Fruit fly (Drosophila melanogaster) whole organism, pupa: ENCODE results near the gene galectin.

Experiments
- CG10348 ChIP-seq: fragments of 200-800 bp; sonication (Bioruptor generic); IDR thresholded peaks from 2 replicates; pipeline ENCODE4 v1.3.6; 2022; ENCODE audit warnings: missing biosample characterization, missing genetic modification characterization
- CG12605 ChIP-seq: fragments of 200-800 bp; sonication (Bioruptor generic); IDR thresholded peaks from 2 replicates; pipeline ENCODE4 v1.3.6; 2022; ENCODE audit warnings: missing biosample characterization, missing genetic modification characterization
- CG13204 ChIP-seq: fragments of 200-800 bp; sonication (Bioruptor generic); optimal IDR thresholded peaks from 2 replicates; lab custom pipeline; 2018; ENCODE audit warnings: missing biosample characterization, mild to moderate bottlenecking, missing genetic modification characterization, moderate library complexity
- CG14655 ChIP-seq: fragments of 200-800 bp; sonication (Bioruptor generic); optimal IDR thresholded peaks from 3 replicates; lab custom pipeline; 2017; ENCODE audit warnings: mild to moderate bottlenecking, missing biosample characterization, missing genetic modification reagents, missing genetic modification characterization
- CG15710 ChIP-seq: fragments of 200-800 bp; sonication (Bioruptor generic); optimal IDR thresholded peaks from 2 replicates; lab custom pipeline; 2018; ENCODE audit warnings: missing biosample characterization, mild to moderate bottlenecking, missing genetic modification characterization, moderate library complexity
- CG17806 ChIP-seq: fragments of 200-800 bp; sonication (Bioruptor generic); optimal IDR thresholded peaks from 2 replicates; lab custom pipeline; 2018; ENCODE audit warnings: missing biosample characterization, mild to moderate bottlenecking, missing genetic modification characterization, moderate library complexity
- CG32121 ChIP-seq: fragments of 200-800 bp; sonication (Bioruptor generic); IDR thresholded peaks from 2 replicates; pipeline ENCODE4 v1.3.6; 2022; ENCODE audit warnings: missing biosample characterization, missing genetic modification characterization
- CG34367 ChIP-seq: fragments of 200-800 bp; sonication (Bioruptor generic); optimal IDR thresholded peaks from 2 replicates; lab custom pipeline; 2018; ENCODE audit warnings: missing biosample characterization, mild to moderate bottlenecking, missing genetic modification characterization
- CG4496 ChIP-seq: fragments of 200-800 bp; sonication (Bioruptor generic); IDR thresholded peaks from 3 replicates; pipeline ENCODE4 v1.3.6; 2022; ENCODE audit warnings: missing biosample characterization, missing genetic modification characterization
- CG8159 ChIP-seq: fragments of 200-800 bp; sonication (Bioruptor generic); optimal IDR thresholded peaks from 3 replicates; lab custom pipeline; 2018; ENCODE audit warnings: missing biosample characterization, mild to moderate bottlenecking, missing genetic modification characterization, moderate library complexity
- CG8301 ChIP-seq: fragments of 200-800 bp; sonication (Bioruptor generic); optimal IDR thresholded peaks from 2 replicates; lab custom pipeline; 2018; ENCODE audit warnings: missing biosample characterization, mild to moderate bottlenecking, missing genetic modification characterization
- CG9948 ChIP-seq: fragments of 200-800 bp; sonication (Bioruptor generic); optimal IDR thresholded peaks from 2 replicates; lab custom pipeline; 2018; ENCODE audit warnings: missing biosample characterization, mild to moderate bottlenecking, missing genetic modification characterization, moderate library complexity
- D1 ChIP-seq: fragments of 200-800 bp; sonication (Bioruptor generic); optimal IDR thresholded peaks from 2 replicates; lab custom pipeline; 2018; ENCODE audit warnings: missing biosample characterization, mild to moderate bottlenecking, missing genetic modification characterization, moderate library complexity
- EcR ChIP-seq: fragments of 200-800 bp; sonication (Bioruptor generic); optimal IDR thresholded peaks from 3 replicates; lab custom pipeline; 2019; ENCODE audit warnings: missing biosample characterization, missing genetic modification characterization, mild to moderate bottlenecking, moderate library complexity, missing genetic modification reagents
- Ets98B ChIP-seq: fragments of 200-800 bp; sonication (Bioruptor generic); IDR thresholded peaks from 2 replicates; pipeline ENCODE4 v1.3.6; 2022; ENCODE audit warnings: missing biosample characterization, missing genetic modification characterization
- Pif1A ChIP-seq: fragments of 200-800 bp; sonication (Bioruptor generic); optimal IDR thresholded peaks from 3 replicates; lab custom pipeline; 2016; ENCODE audit warnings: missing biosample characterization, missing genetic modification characterization
- Pif1B ChIP-seq: fragments of 200-800 bp; sonication (Bioruptor generic); optimal IDR thresholded peaks from 3 replicates; lab custom pipeline; 2016; ENCODE audit warnings: missing biosample characterization, missing genetic modification characterization
- Snoo ChIP-seq: fragments of 200-800 bp; sonication (Bioruptor generic); optimal IDR thresholded peaks from 3 replicates; lab custom pipeline; 2017; ENCODE audit warnings: missing biosample characterization, mild to moderate bottlenecking, missing genetic modification characterization, inconsistent platforms
- fd96Ca ChIP-seq: fragments of 200-800 bp; sonication (Bioruptor generic); IDR thresholded peaks from 3 replicates; pipeline ENCODE4 v1.3.6; 2022; ENCODE audit warnings: missing biosample characterization, missing genetic modification characterization
- gl ChIP-seq: fragments of 200-800 bp; sonication (Bioruptor generic); optimal IDR thresholded peaks from 2 replicates; lab custom pipeline; 2018; ENCODE audit warnings: missing biosample characterization, mild to moderate bottlenecking, missing genetic modification characterization
- rn ChIP-seq: fragments of 200-800 bp; sonication (Bioruptor generic); IDR thresholded peaks from 2 replicates; pipeline ENCODE4 v1.3.6; 2022; ENCODE audit warnings: missing biosample characterization, missing genetic modification characterization

Gene galectin

DNA sequence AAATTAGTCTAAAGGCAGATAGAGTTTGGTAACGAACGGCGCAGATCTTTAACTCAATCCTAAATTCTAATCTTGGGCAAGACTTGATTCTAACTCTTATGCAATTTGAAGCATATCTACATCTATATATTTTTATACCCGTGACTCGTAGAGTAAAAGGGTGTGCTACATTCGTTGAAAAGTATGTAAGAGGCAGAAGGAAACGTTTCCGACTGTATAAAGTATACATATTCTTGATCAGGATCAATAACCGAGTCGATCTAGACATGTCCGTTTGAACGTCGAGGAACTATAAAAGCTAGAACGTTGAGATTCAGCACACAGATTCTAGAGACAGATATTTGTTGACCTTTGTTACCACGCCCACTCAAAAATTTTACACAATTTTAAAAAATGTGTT lies 44.8 kb downstream of the galectin start, which contains the start of gene CG13694:
Gene CG13694 (minus strand): TSS at position 101 of the 400 bp plus-strand sequence.
- TF ChIP-seq CG14655 (GFP tag; lab: Kevin White, UChicago) (no peak), CG17806 (tag; lab: Kevin White, UChicago) (no peak), Pif1A (GFP tag; lab: Kevin White, UChicago) (no peak), Pif1B (GFP tag; lab: Kevin White, UChicago) (no peak), CG9948 (tag; lab: Kevin White, UChicago) (no peak), Snoo (tag; lab: Kevin White, UChicago) (no peak), CG15710 (tag; lab: Kevin White, UChicago) (no peak)
- TF ChIP-seq, all 21 proteins: peak for 0

DNA sequence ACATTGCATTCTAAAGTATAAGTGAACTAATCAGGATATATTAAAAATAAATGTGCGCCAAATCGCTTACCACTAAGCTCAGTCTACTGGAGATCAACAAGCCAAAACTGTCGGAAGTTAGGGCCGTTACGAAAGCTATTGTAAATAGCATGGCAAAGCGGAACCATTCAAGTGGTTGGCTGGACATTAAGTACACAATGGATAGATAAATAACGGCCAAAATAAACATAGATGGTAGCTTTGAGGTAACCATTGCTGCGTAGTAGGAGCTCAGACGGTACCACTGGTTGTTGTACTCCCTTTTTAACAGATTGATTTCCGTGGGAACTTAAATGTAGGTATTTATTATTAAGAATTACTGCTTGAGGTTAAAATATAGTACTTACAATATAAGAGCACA lies 46.2 kb downstream of the galectin start:
- TF ChIP-seq Ets98B (GFP tag; lab: Robert Waterston, UW) (no peak), CG34367 (tag; lab: Kevin White, UChicago) (no peak)
- TF ChIP-seq, all 21 proteins: peak for 0

DNA sequence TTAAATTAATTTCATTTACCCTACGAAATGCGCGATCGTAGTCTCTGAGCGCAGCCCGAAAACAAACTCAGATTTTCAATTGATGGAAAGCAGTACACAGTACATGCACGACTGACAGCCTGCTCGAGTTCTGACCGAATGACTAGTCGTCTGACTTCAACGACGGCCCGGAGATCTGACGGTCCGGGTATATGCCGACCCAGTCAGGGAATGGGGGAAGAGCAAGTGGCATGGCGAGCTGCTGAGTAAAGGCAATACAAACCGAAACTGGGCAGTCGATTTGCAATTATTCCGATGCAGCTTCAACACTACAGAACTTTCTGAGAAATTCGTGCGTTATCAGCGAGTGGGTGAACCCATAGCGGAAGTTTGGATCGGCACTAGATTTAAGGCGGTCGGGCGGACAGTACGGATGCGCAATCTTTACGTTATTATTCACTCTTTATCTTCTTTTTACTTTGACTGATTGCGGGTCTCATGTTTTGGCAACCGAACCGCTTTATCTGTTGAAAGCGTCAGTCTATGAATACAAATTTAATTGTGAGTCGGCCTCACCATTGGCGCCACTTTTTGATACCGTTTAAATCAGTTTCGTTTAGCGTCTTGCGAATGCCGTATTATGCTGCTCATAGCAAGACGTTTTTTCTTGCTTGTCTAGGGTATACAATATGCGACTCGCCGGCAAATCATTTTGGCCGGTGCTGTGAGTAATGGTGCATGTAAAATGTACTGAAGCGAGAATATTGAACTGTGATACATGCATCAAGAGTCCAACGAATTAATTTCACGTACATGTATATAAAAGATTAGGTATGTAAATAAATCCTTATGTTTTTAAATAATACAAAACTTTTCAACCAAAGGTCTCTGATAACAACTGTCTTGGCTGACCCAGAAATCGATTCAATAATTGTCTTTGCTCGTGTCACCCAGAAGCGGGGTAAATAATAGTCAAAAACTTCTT lies 49.2 kb downstream of the galectin start:
- peak; percentile 28 for TF ChIP-seq CG14655 (GFP tag; lab: Kevin White, UChicago)
- peak; percentile 49 for TF ChIP-seq CG8301 (tag; lab: Kevin White, UChicago)
- peak; percentile 30 for TF ChIP-seq Pif1B (GFP tag; lab: Kevin White, UChicago)
- peak; percentile 12; the same call in 1 of the 2 replicates for TF ChIP-seq CG32121 (GFP tag; lab: Robert Waterston, UW)
- peak; percentile 17 for TF ChIP-seq CG15710 (tag; lab: Kevin White, UChicago)
- TF ChIP-seq CG34367 (tag; lab: Kevin White, UChicago): no peak
- TF ChIP-seq CG17806 (tag; lab: Kevin White, UChicago): peak; percentile 26
- TF ChIP-seq Pif1A (GFP tag; lab: Kevin White, UChicago): peak; percentile 56
- TF ChIP-seq rn (GFP tag; lab: Robert Waterston, UW): no peak

DNA sequence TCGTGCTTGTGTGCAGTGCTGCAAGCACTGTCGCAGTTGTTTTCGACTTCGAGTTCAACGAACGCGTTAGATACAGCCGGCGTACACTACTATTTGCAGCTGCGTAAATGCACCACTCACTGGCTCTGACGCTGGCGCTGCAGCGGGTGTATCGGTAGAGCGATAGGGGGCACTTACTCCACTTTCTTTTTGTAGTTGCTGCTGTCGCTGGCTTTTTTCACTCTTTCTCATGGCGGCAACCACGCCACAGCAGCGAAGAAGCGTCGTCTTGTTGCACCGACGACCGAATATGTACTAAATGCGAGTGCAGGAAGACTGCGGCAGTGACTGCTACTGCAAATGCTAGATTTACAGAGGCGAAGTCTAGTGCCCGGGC lies 49.9 kb downstream of the galectin start, which contains the start of gene CG4822:
Gene CG4822 (minus strand): TSS at position 299 of the 376 bp plus-strand sequence.
- TF ChIP-seq fd96Ca (GFP tag; lab: Robert Waterston, UW) (peak; percentile 71; the same call in 1 of the 3 replicates), CG13204 (GFP tag; lab: Kevin White, UChicago) (peak; percentile 33), CG32121 (GFP tag; lab: Robert Waterston, UW) (peak; percentile 42; the same call in 1 of the 2 replicates), CG8301 (tag; lab: Kevin White, UChicago) (no peak), CG8159 (no peak), CG4496 (GFP tag; lab: Robert Waterston, UW) (peak; percentile 73; the same call in 2 of the 3 replicates), CG9948 (tag; lab: Kevin White, UChicago) (no peak), CG34367 (tag; lab: Kevin White, UChicago) (no peak), EcR (peak; percentile 87), CG15710 (tag; lab: Kevin White, UChicago) (no peak), Pif1A (GFP tag; lab: Kevin White, UChicago) (no peak), CG10348 (GFP tag; lab: Robert Waterston, UW) (no peak), CG12605 (GFP tag; lab: Robert Waterston, UW) (peak; percentile 56), rn (GFP tag; lab: Robert Waterston, UW) (no peak), Snoo (tag; lab: Kevin White, UChicago) (no peak), Ets98B (GFP tag; lab: Robert Waterston, UW) (peak; percentile 83; the same call in 1 of the 2 replicates), D1 (no peak), CG17806 (tag; lab: Kevin White, UChicago) (no peak), Pif1B (GFP tag; lab: Kevin White, UChicago) (no peak), CG14655 (GFP tag; lab: Kevin White, UChicago) (no peak), gl (tag; lab: Kevin White, UChicago) (no peak)

DNA sequence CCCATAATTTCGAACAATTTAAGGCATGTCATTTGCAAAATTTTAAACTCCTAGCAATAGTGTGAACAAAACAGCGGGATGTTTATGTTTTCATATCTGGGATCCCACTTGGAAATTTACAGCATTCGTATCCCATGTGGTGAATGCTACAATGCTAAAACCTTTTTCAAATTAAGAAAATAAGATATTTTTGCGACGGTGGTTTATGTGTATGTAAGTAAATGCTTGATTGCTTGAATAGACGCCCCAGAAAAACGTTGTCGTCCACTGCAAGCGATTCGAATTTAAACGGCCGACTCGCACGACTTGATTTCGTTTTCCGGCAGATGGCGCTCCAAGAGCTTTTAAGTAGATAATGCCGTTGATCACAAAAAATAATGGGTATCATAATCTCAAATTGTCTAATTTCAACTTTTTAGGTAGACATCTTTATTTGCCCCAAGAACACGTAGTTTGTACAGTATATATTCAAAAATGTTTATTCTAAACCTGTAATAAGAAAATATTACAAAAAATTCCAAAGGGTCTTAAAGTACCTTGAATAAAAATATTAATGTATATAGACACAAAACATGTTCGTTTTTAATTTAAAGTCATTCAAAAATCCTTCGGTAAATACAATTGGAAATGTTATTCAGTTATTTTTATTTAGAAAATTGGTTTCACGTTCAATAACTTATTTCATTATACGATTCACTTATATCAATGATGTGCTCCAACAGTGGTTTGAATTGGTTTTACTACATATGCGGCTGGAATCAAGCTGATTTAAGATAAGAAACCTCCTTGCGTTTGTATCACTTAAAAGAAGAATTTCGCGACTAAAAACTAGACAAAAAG lies 50.8 kb downstream of the galectin start:
- TF ChIP-seq CG4496 (GFP tag; lab: Robert Waterston, UW): 0 out of 3 replicates have a peak, but pooled peaks have one; percentile 7
- peak; percentile 21 for TF ChIP-seq D1
- no peak for TF ChIP-seq fd96Ca (GFP tag; lab: Robert Waterston, UW)
- TF ChIP-seq, all 21 proteins: peak for 2

DNA sequence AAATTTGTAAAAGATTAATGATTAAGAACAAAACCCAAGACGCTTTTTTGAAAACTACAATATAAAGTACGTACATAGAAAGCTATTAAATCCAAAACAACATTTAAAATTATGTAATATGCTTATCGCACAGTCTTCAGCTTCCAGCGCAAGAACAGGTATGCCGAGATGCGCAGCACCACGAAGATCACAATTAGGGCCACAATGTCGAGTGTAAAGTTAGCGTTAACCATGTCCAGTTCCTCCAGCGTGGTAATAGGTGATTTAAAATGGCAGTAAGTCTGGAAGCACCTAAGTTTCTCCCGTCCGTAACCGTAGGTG lies 51.4 kb downstream of the galectin start:
- TF ChIP-seq CG34367 (tag; lab: Kevin White, UChicago) (no peak), Pif1B (GFP tag; lab: Kevin White, UChicago) (no peak), CG8159 (no peak), CG9948 (tag; lab: Kevin White, UChicago) (no peak), EcR (no peak), rn (GFP tag; lab: Robert Waterston, UW) (no peak), CG13204 (GFP tag; lab: Kevin White, UChicago) (no peak), Pif1A (GFP tag; lab: Kevin White, UChicago) (no peak), Ets98B (GFP tag; lab: Robert Waterston, UW) (no peak), fd96Ca (GFP tag; lab: Robert Waterston, UW) (no peak), CG12605 (GFP tag; lab: Robert Waterston, UW) (no peak), CG10348 (GFP tag; lab: Robert Waterston, UW) (no peak), CG4496 (GFP tag; lab: Robert Waterston, UW) (no peak), Snoo (tag; lab: Kevin White, UChicago) (no peak), CG8301 (tag; lab: Kevin White, UChicago) (no peak), D1 (no peak), CG15710 (tag; lab: Kevin White, UChicago) (no peak), CG17806 (tag; lab: Kevin White, UChicago) (no peak)
